Worm (Caenorhabditis elegans) whole organism, L4 larva: ENCODE measurements around the gene K01A6.8.

Source experiments
- D1046.2 ChIP-seq: fragments of 200-800 bp; sonication (Bioruptor generic); IDR thresholded peaks from 2 replicates; pipeline ENCODE4 v1.3.6; 2022; ENCODE audit warnings: missing genetic modification characterization, missing compliant biosample characterization
- F37D6.2 ChIP-seq: sonication (generic microtip); optimal IDR thresholded peaks from 2 replicates; lab custom pipeline; 2016; ENCODE audit warnings: mild to moderate bottlenecking, missing genetic modification characterization, missing compliant biosample characterization
- F44E2.7 ChIP-seq: fragments of 200-800 bp; sonication (Bioruptor generic); IDR thresholded peaks from 2 replicates; pipeline ENCODE4 v2.1.2; 2022; ENCODE audit warnings: missing genetic modification characterization, missing compliant biosample characterization
- Y48G9A.11 ChIP-seq: fragments of 200-800 bp; sonication (Bioruptor generic); IDR thresholded peaks from 2 replicates; pipeline ENCODE4 v1.3.6; 2022; ENCODE audit warnings: missing genetic modification reagents, missing genetic modification characterization, missing compliant biosample characterization
- Y5F2A.4 ChIP-seq: fragments of 200-800 bp; sonication (Bioruptor generic); optimal IDR thresholded peaks from 2 replicates; lab custom pipeline; 2018; ENCODE audit warnings: mild to moderate bottlenecking, missing genetic modification characterization, missing compliant biosample characterization
- ZK337.2 ChIP-seq: fragments of 200-800 bp; sonication (Bioruptor generic); IDR thresholded peaks from 2 replicates; pipeline ENCODE4 v1.3.6; 2022; ENCODE audit warnings: missing genetic modification reagents, missing genetic modification characterization, missing compliant biosample characterization
- ZK546.5 ChIP-seq, 2 experiments: sonication (generic microtip); optimal IDR thresholded peaks; 2 replicates each; lab custom pipeline; 2017; ENCODE audit warnings: missing biosample characterization in 2 of 2, missing genetic modification characterization in 2 of 2
- aha-1 ChIP-seq: fragments of 150-350 bp; peaks from one replicate; lab custom pipeline; 2014; ENCODE audit warnings: missing biosample characterization, missing genetic modification characterization
- ces-1 ChIP-seq: fragments of 150-350 bp; sonication (generic microtip); optimal IDR thresholded peaks from 4 replicates; lab custom pipeline; 2014; ENCODE audit warnings: missing biosample characterization, missing genetic modification reagents, missing genetic modification characterization
- cey-2 ChIP-seq: sonication (generic microtip); optimal IDR thresholded peaks from 3 replicates; lab custom pipeline; 2017; ENCODE audit warnings: missing genetic modification characterization, mild to moderate bottlenecking, missing compliant biosample characterization, antibody characterized with exemption, borderline replicate concordance; ENCODE audit not compliant: insufficient read depth
- ctbp-1 ChIP-seq: fragments of 200-800 bp; sonication (Bioruptor generic); IDR thresholded peaks from 2 replicates; pipeline ENCODE4 v1.3.6; 2022; ENCODE audit warnings: missing genetic modification reagents, missing genetic modification characterization, missing compliant biosample characterization
- fkh-10 ChIP-seq: fragments of 150-350 bp; optimal IDR thresholded peaks from 2 replicates; lab custom pipeline; 2014; ENCODE audit warnings: missing biosample characterization, missing genetic modification reagents, missing genetic modification characterization
- gei-8 ChIP-seq: fragments of 200-800 bp; sonication (Bioruptor generic); optimal IDR thresholded peaks from 2 replicates; lab custom pipeline; 2018; ENCODE audit warnings: mild to moderate bottlenecking, missing genetic modification characterization, missing compliant biosample characterization
- hif-1 ChIP-seq, 2 experiments: sonication (generic microtip); optimal IDR thresholded peaks; 2 replicates each; lab custom pipeline; 2016 to 2017; ENCODE audit warnings: missing compliant biosample characterization in 2 of 2, missing genetic modification characterization in 2 of 2, missing genetic modification reagents in 2 of 2, missing genotype in 2 of 2, mild to moderate bottlenecking in 1 of 2
- jun-1 ChIP-seq: fragments of 150-350 bp; optimal IDR thresholded peaks from 2 replicates; lab custom pipeline; 2014; ENCODE audit warnings: missing biosample characterization, missing genetic modification reagents, missing genetic modification characterization
- lim-7 ChIP-seq: fragments of 200-800 bp; sonication (Bioruptor generic); IDR thresholded peaks from 2 replicates; pipeline ENCODE4 v1.3.6; 2022; ENCODE audit warnings: missing genetic modification characterization, missing compliant biosample characterization
- lin-1 ChIP-seq: fragments of 200-800 bp; sonication (Bioruptor generic); IDR thresholded peaks from 2 replicates; pipeline ENCODE4 v1.3.6; 2022; ENCODE audit warnings: missing genetic modification reagents, missing genetic modification characterization, missing compliant biosample characterization
- lin-13 ChIP-seq: fragments of 150-350 bp; optimal IDR thresholded peaks from 2 replicates; lab custom pipeline; 2014; ENCODE audit warnings: missing biosample characterization, missing genetic modification reagents, missing genetic modification characterization
- lin-15B ChIP-seq: fragments of 150-350 bp; sonication (generic microtip); optimal IDR thresholded peaks from 3 replicates; lab custom pipeline; 2014; ENCODE audit warnings: missing biosample characterization, missing genetic modification characterization
- lsy-2 ChIP-seq, 2 experiments: fragments of 150-350 bp in 1 of 2; sonication (generic microtip) in 1 of 2; optimal IDR thresholded peaks; 2 replicates each; lab custom pipeline; 2014 to 2017; ENCODE audit warnings: missing biosample characterization in 2 of 2, missing genetic modification characterization in 2 of 2
- mdl-1 ChIP-seq, 2 experiments: fragments of 150-350 bp in 1 of 2; sonication (generic microtip) in 1 of 2; optimal IDR thresholded peaks; 2 replicates each; lab custom pipeline; 2014 to 2017; ENCODE audit warnings: missing biosample characterization in 2 of 2, missing genetic modification characterization in 2 of 2
- nhr-10 ChIP-seq: fragments of 150-350 bp; optimal IDR thresholded peaks from 2 replicates; lab custom pipeline; 2014; ENCODE audit warnings: missing biosample characterization, missing genetic modification characterization
- nhr-102 ChIP-seq: sonication (generic microtip); optimal IDR thresholded peaks from 2 replicates; lab custom pipeline; 2016; ENCODE audit warnings: mild to moderate bottlenecking, missing genetic modification characterization, moderate library complexity, missing compliant biosample characterization
- nhr-11 ChIP-seq: fragments of 150-350 bp; optimal IDR thresholded peaks from 2 replicates; lab custom pipeline; 2014; ENCODE audit warnings: missing biosample characterization, missing genetic modification characterization
- nhr-111 ChIP-seq: fragments of 200-800 bp; sonication (Bioruptor generic); optimal IDR thresholded peaks from 2 replicates; lab custom pipeline; 2018; ENCODE audit warnings: mild to moderate bottlenecking, missing genetic modification characterization, missing compliant biosample characterization
- nhr-48 ChIP-seq: sonication (generic microtip); optimal IDR thresholded peaks from 2 replicates; lab custom pipeline; 2016; ENCODE audit warnings: mild to moderate bottlenecking, missing genetic modification characterization, missing compliant biosample characterization
- nhr-6 ChIP-seq: fragments of 150-350 bp; optimal IDR thresholded peaks from 2 replicates; lab custom pipeline; 2014; ENCODE audit warnings: missing biosample characterization, missing genetic modification characterization
- pha-4 ChIP-seq, 2 experiments: fragments of 150-350 bp in 1 of 2; fragments of 200-800 bp in 1 of 2; sonication (Bioruptor generic) in 1 of 2; IDR thresholded peaks in 1 of 2; optimal IDR thresholded peaks in 1 of 2; 2 replicates each; pipeline versions ENCODE4 v1.3.6 to Lab custom; 2014 to 2022; ENCODE audit warnings: missing genetic modification characterization in 2 of 2, missing genetic modification reagents in 2 of 2, missing biosample characterization in 1 of 2, missing compliant biosample characterization in 1 of 2
- rbr-2 ChIP-seq: sonication (generic microtip); optimal IDR thresholded peaks from 2 replicates; lab custom pipeline; 2016; ENCODE audit warnings: missing genotype, missing genetic modification characterization, missing compliant biosample characterization
- set-16 ChIP-seq: fragments of 200-800 bp; sonication (Bioruptor generic); IDR thresholded peaks from 2 replicates; pipeline ENCODE4 v1.3.6; 2022; ENCODE audit warnings: missing genetic modification reagents, missing genetic modification characterization, missing compliant biosample characterization
- unc-39 ChIP-seq: sonication (generic microtip); optimal IDR thresholded peaks from 2 replicates; lab custom pipeline; 2017; ENCODE audit warnings: missing biosample characterization, missing genetic modification characterization
- unc-62 ChIP-seq, 3 experiments: fragments of 150-350 bp in 1 of 3; sonication (generic microtip); optimal IDR thresholded peaks in 2 of 3; peaks in 1 of 3; 1 replicate in 1 of 3; 2 replicates in 2 of 3; lab custom pipeline; 2014 to 2017; ENCODE audit warnings: missing biosample characterization in 3 of 3, missing genetic modification characterization in 3 of 3, missing genetic modification reagents in 3 of 3, missing genotype in 1 of 3
- vab-7 ChIP-seq: fragments of 200-800 bp; sonication (Bioruptor generic); IDR thresholded peaks from 2 replicates; pipeline ENCODE4 v1.3.6; 2022; ENCODE audit warnings: missing genetic modification reagents, missing genetic modification characterization, missing compliant biosample characterization
- zip-2 ChIP-seq: fragments of 150-350 bp; optimal IDR thresholded peaks from 2 replicates; lab custom pipeline; 2014; ENCODE audit warnings: missing biosample characterization, missing genetic modification characterization

Gene K01A6.8

DNA sequence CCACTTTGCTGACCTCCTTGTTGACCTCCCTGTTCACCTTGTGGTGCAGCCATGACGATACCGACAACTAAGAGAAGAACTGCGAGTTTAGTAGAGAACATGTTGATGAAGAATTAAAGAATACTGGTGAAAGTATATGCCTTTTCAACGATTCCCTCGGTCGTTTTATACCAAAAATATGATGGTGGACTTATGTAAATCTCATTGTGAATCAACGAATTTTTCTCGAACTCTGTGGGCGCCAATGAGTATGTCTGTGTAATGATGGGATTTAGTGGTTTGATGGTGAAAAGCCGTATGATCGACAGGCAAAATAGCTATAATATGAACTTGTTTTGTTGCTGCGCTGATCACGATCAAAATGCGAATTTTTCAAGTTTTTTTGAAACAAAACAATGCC, at the start of gene K01A6.8:
TSS of gene K01A6.8 (minus strand) at position 101 of the 400 bp plus-strand sequence.
- TF ChIP-seq lin-15B (tag; lab: Kevin White, UChicago) (no peak), mdl-1 (tag; optimal IDR thresholded peaks at IDR 0.05; lab: Kevin White, UChicago) (no peak), F37D6.2 (tag; lab: Kevin White, UChicago) (no peak), cey-2 (no peak), jun-1 (no peak), ZK337.2 (GFP tag; lab: Robert Waterston, UW) (no peak), ZK546.5 (tag; optimal IDR thresholded peaks at IDR 0.05; lab: Kevin White, UChicago) (no peak), unc-39 (tag; lab: Kevin White, UChicago) (no peak), gei-8 (GFP tag; lab: Kevin White, UChicago) (no peak), lin-1 (no peak), nhr-10 (no peak), pha-4 (GFP tag; IDR thresholded peaks at IDR 0.05; lab: Robert Waterston, UW) (no peak), pha-4 (tag; optimal IDR thresholded peaks at IDR 0.05; lab: Kevin White, UChicago) (no peak)

DNA sequence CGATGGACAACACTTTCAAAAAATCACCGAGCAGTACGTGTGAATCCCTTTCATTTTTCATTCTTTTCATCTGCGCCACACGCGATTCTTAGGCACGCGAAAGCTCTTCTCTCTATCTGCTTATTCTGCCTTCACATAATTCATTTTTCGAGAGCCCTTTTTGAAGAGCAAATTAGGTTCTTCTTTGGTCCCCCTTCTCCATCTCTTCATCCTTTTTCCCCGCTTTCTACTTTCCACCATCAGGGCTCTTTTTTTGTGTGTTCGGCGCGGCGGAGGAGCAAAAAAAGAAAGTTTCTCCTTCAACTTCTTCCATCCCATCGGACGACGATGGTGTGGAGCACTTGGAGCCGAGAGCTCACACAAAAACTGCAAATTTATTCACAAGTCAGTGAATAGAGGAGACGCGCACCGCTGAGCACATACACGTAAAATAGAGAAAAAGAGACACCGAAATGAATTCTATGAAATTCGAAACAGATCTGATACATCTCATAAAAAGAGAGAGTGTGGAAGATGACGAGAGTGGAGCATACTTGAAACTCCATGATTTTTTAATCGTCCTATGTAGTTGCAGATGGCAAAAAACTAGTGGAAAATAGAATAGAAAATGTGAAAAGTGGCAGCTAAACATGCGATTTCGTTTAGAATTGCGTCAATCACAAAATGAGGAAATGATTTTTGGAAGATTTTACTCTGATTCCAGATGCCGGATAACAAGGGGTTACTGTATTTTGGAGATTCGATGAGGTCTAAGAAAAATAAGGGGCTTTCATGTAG, 48.1 kb upstream of the K01A6.8 start:
- TF ChIP-seq unc-62 (GFP tag; optimal IDR thresholded peaks at IDR 0.05 in 1 of 2; lab: Kevin White, UChicago) (peak in 1 of 2 experiments; percentile 74), unc-62 (tag; optimal IDR thresholded peaks at IDR 0.05; lab: Kevin White, UChicago) (no peak), zip-2 (tag; lab: Kevin White, UChicago) (no peak), ctbp-1 (GFP tag; lab: Robert Waterston, UW) (peak; percentile 59; the same call in 1 of the 2 replicates), aha-1 (peak; percentile 30), rbr-2 (tag; lab: Kevin White, UChicago) (no peak), fkh-10 (GFP tag; lab: Kevin White, UChicago) (peak; percentile 50), hif-1 (tag; optimal IDR thresholded peaks at IDR 0.05; lab: Kevin White, UChicago) (no peak), ces-1 (GFP tag; lab: Kevin White, UChicago) (peak; percentile 9), vab-7 (GFP tag; lab: Robert Waterston, UW) (no peak), nhr-6 (tag; lab: Kevin White, UChicago) (no peak), lsy-2 (tag; optimal IDR thresholded peaks at IDR 0.05; lab: Kevin White, UChicago) (peak in 1 of 2 experiments; percentile 4), lim-7 (GFP tag; lab: Robert Waterston, UW) (0 out of 2 replicates have a peak, but pooled peaks have one; percentile 4), set-16 (GFP tag; lab: Robert Waterston, UW) (peak; percentile 17; the same call in 1 of the 2 replicates)

- TF ChIP-seq lin-13 (no peak), nhr-111 (GFP tag; lab: Kevin White, UChicago) (no peak), D1046.2 (GFP tag; lab: Robert Waterston, UW) (no peak), lsy-2 (tag; optimal IDR thresholded peaks at IDR 0.05; lab: Kevin White, UChicago) (no peak), nhr-10 (no peak), set-16 (GFP tag; lab: Robert Waterston, UW) (no peak), nhr-11 (tag; lab: Kevin White, UChicago) (no peak), Y48G9A.11 (no peak), aha-1 (no peak), nhr-48 (tag; lab: Kevin White, UChicago) (no peak), ZK337.2 (GFP tag; lab: Robert Waterston, UW) (no peak), Y5F2A.4 (GFP tag; lab: Kevin White, UChicago) (no peak), nhr-102 (tag; lab: Kevin White, UChicago) (no peak)
- TF ChIP-seq, all 104 proteins: peak for 0
Observed at ce11 chrIV:11782846-11783245, 45.7 kb upstream of the K01A6.8 start.

DNA sequence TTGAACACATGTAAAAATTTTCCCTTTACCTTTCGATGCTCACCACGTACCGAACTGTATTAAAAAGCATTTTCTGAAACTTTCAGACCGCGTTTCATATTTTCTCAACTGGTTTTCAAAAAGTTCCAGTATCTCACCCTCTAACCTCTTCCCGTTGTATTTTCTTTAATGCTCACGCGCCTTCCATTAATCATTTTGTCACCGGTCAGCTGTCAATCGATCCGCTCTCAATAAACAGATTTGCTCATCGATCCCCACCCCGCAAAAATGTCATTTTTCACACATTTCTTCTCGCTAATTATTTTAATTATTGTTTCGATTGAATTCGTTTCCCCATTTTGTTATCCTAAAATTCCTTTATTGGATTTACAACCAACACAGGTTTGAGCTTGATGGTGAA, 41.9 kb upstream of the K01A6.8 start, which contains the start of gene lpr-2:
TSS of gene lpr-2 (plus strand) at position 189 of the 400 bp plus-strand sequence.
- no peak for TF ChIP-seq F44E2.7 (GFP tag; lab: Robert Waterston, UW)
